Worm (Caenorhabditis elegans) whole organism, mixed stage, embryonic: ENCODE measurements around the gene ascc-1.
A peak's percentile ranks its signal among the peaks of the same experiment; 100 is the strongest.

ENCODE experiments used
- M03D4.4 ChIP-seq: sonication (generic microtip); optimal IDR thresholded peaks from 2 replicates; lab custom pipeline; 2017; ENCODE audit warnings: mild to moderate bottlenecking, missing genetic modification characterization, missing compliant biosample characterization
- bed-3 ChIP-seq: fragments of 200-800 bp; sonication (Bioruptor generic); optimal IDR thresholded peaks from 3 replicates; lab custom pipeline; 2018; ENCODE audit warnings: mild to moderate bottlenecking, missing genetic modification characterization, moderate library complexity, missing compliant biosample characterization
- blmp-1 ChIP-seq: fragments of 150-350 bp; optimal IDR thresholded peaks from 2 replicates; lab custom pipeline; 2014; ENCODE audit warnings: missing biosample characterization, missing genetic modification characterization
- ceh-39 ChIP-seq: fragments of 150-350 bp; optimal IDR thresholded peaks from 2 replicates; lab custom pipeline; 2014; ENCODE audit warnings: missing biosample characterization, missing genetic modification characterization
- ceh-43 ChIP-seq: fragments of 200-800 bp; sonication (Bioruptor generic); optimal IDR thresholded peaks from 2 replicates; lab custom pipeline; 2018; ENCODE audit warnings: mild to moderate bottlenecking, missing genetic modification characterization, moderate library complexity, missing compliant biosample characterization
- ceh-83 ChIP-seq: fragments of 200-800 bp; sonication (Bioruptor generic); optimal IDR thresholded peaks from 2 replicates; lab custom pipeline; 2018; ENCODE audit warnings: mild to moderate bottlenecking, missing genetic modification characterization, missing compliant biosample characterization
- ces-1 ChIP-seq: fragments of 150-350 bp; optimal IDR thresholded peaks from 2 replicates; lab custom pipeline; 2014; ENCODE audit warnings: missing biosample characterization, missing genetic modification reagents, missing genetic modification characterization
- cnd-1 ChIP-seq: fragments of 200-800 bp; sonication (Bioruptor generic); optimal IDR thresholded peaks from 2 replicates; lab custom pipeline; 2018; ENCODE audit warnings: mild to moderate bottlenecking, missing genetic modification characterization, missing compliant biosample characterization
- drap-1 ChIP-seq: fragments of 200-800 bp; sonication (Bioruptor generic); optimal IDR thresholded peaks from 3 replicates; lab custom pipeline; 2018; ENCODE audit warnings: mild to moderate bottlenecking, missing genetic modification characterization, missing compliant biosample characterization
- elt-1 ChIP-seq: sonication (generic microtip); optimal IDR thresholded peaks from 2 replicates; lab custom pipeline; 2017; ENCODE audit warnings: missing genetic modification characterization, mild to moderate bottlenecking, missing compliant biosample characterization, antibody characterized with exemption, moderate library complexity, borderline replicate concordance; ENCODE audit not compliant: insufficient read depth
- elt-3 ChIP-seq: fragments of 150-350 bp; optimal IDR thresholded peaks from 2 replicates; lab custom pipeline; 2014; ENCODE audit warnings: missing biosample characterization, missing genetic modification characterization
- flh-1 ChIP-seq: fragments of 200-800 bp; sonication (Bioruptor generic); optimal IDR thresholded peaks from 2 replicates; lab custom pipeline; 2018; ENCODE audit warnings: mild to moderate bottlenecking, missing genetic modification characterization, moderate library complexity, missing compliant biosample characterization
- ham-2 ChIP-seq: fragments of 200-800 bp; sonication (Bioruptor generic); optimal IDR thresholded peaks from 2 replicates; lab custom pipeline; 2018; ENCODE audit warnings: mild to moderate bottlenecking, missing genetic modification characterization, missing compliant biosample characterization
- hlh-1 ChIP-seq: fragments of 150-350 bp; optimal IDR thresholded peaks from 2 replicates; lab custom pipeline; 2014; ENCODE audit warnings: missing biosample characterization, missing genetic modification reagents, missing genetic modification characterization
- lin-13 ChIP-seq: fragments of 150-350 bp; optimal IDR thresholded peaks from 2 replicates; lab custom pipeline; 2014; ENCODE audit warnings: missing biosample characterization, missing genetic modification characterization
- lsy-2 ChIP-seq: fragments of 150-350 bp; optimal IDR thresholded peaks from 2 replicates; lab custom pipeline; 2014; ENCODE audit warnings: missing biosample characterization, missing genetic modification characterization
- mab-5 ChIP-seq: fragments of 150-350 bp; optimal IDR thresholded peaks from 2 replicates; lab custom pipeline; 2014; ENCODE audit warnings: missing biosample characterization, missing genetic modification characterization
- mep-1 ChIP-seq: fragments of 150-350 bp; optimal IDR thresholded peaks from 2 replicates; lab custom pipeline; 2017; ENCODE audit warnings: missing biosample characterization, missing genetic modification reagents, missing genetic modification characterization, inconsistent platforms
- mls-2 ChIP-seq: sonication (generic microtip); optimal IDR thresholded peaks from 2 replicates; lab custom pipeline; 2016; ENCODE audit warnings: mild to moderate bottlenecking, missing genetic modification characterization, moderate library complexity, missing compliant biosample characterization
- nhr-12 ChIP-seq: fragments of 150-350 bp; optimal IDR thresholded peaks from 2 replicates; lab custom pipeline; 2014; ENCODE audit warnings: missing biosample characterization, missing genetic modification characterization
- nhr-2 ChIP-seq: fragments of 150-350 bp; optimal IDR thresholded peaks from 2 replicates; lab custom pipeline; 2014; ENCODE audit warnings: missing biosample characterization, missing genetic modification characterization
- nhr-237 ChIP-seq: fragments of 150-350 bp; optimal IDR thresholded peaks from 2 replicates; lab custom pipeline; 2014; ENCODE audit warnings: missing biosample characterization, missing genetic modification characterization
- nhr-76 ChIP-seq: sonication (generic microtip); optimal IDR thresholded peaks from 2 replicates; lab custom pipeline; 2017; ENCODE audit warnings: missing biosample characterization, missing genetic modification characterization
- pha-4 ChIP-seq: fragments of 150-350 bp; optimal IDR thresholded peaks from 2 replicates; lab custom pipeline; 2018; ENCODE audit warnings: missing biosample characterization, missing genetic modification reagents, missing genetic modification characterization
- snpc-4 ChIP-seq: fragments of 150-350 bp; optimal IDR thresholded peaks from 2 replicates; lab custom pipeline; 2014; ENCODE audit warnings: missing biosample characterization, missing genetic modification characterization
- sptf-1 ChIP-seq: sonication (generic microtip); optimal IDR thresholded peaks from 2 replicates; lab custom pipeline; 2017; ENCODE audit warnings: mild to moderate bottlenecking, missing genetic modification characterization, moderate library complexity, missing compliant biosample characterization
- tbx-8 ChIP-seq: fragments of 200-800 bp; sonication (Bioruptor generic); optimal IDR thresholded peaks from 2 replicates; lab custom pipeline; 2018; ENCODE audit warnings: mild to moderate bottlenecking, missing genetic modification characterization, moderate library complexity, missing compliant biosample characterization
- unc-120 ChIP-seq: sonication (generic microtip); optimal IDR thresholded peaks from 2 replicates; lab custom pipeline; 2017; ENCODE audit warnings: missing genetic modification characterization, missing compliant biosample characterization; ENCODE audit not compliant: poor library complexity, severe bottlenecking
- unc-39 ChIP-seq: fragments of 150-350 bp; optimal IDR thresholded peaks from 2 replicates; lab custom pipeline; 2014; ENCODE audit warnings: missing biosample characterization, missing genetic modification characterization
- unc-62 ChIP-seq: fragments of 150-350 bp; optimal IDR thresholded peaks from 2 replicates; lab custom pipeline; 2014; ENCODE audit warnings: missing biosample characterization, missing genetic modification reagents, missing genetic modification characterization
- zip-8 ChIP-seq: fragments of 150-350 bp; optimal IDR thresholded peaks from 2 replicates; lab custom pipeline; 2014; ENCODE audit warnings: missing biosample characterization, missing genetic modification characterization
- ztf-11 ChIP-seq: fragments of 150-350 bp; optimal IDR thresholded peaks from 2 replicates; lab custom pipeline; 2014; ENCODE audit warnings: missing biosample characterization, missing genetic modification characterization

The ascc-1 gene

ce11 chrII:57370-57769 is at the start of gene ascc-1:
Gene ascc-1 (plus strand): TSS chrII:57670.
- no peak for TF ChIP-seq ham-2 (GFP tag; lab: Kevin White, UChicago)
- TF ChIP-seq nhr-12 (tag; lab: Kevin White, UChicago): no peak
- TF ChIP-seq drap-1: no peak
- TF ChIP-seq ceh-83 (GFP tag; lab: Kevin White, UChicago): no peak
- TF ChIP-seq lin-13: no peak
- TF ChIP-seq flh-1 (GFP tag; lab: Kevin White, UChicago): no peak
- no peak for TF ChIP-seq blmp-1
- no peak for TF ChIP-seq mep-1 (tag; lab: Kevin White, UChicago)
- TF ChIP-seq zip-8: no peak
- TF ChIP-seq nhr-2: no peak

ce11 chrII:8212-8611 is 49.3 kb upstream of the ascc-1 start:
- TF ChIP-seq lin-13 (no peak), unc-120 (tag; lab: Kevin White, UChicago) (no peak), unc-39 (no peak), lsy-2 (tag; lab: Kevin White, UChicago) (no peak), ces-1 (no peak), nhr-237 (tag; lab: Kevin White, UChicago) (no peak), M03D4.4 (tag; lab: Kevin White, UChicago) (no peak), mab-5 (tag; lab: Kevin White, UChicago) (no peak), mls-2 (no peak), pha-4 (tag; lab: Kevin White, UChicago) (no peak)

ce11 chrII:11783-12182 is 45.7 kb upstream of the ascc-1 start, which contains the start of gene best-4:
Gene best-4 (minus strand): TSS chrII:11883.
- no peak for TF ChIP-seq flh-1 (GFP tag; lab: Kevin White, UChicago)
- TF ChIP-seq ces-1: no peak
- no peak for TF ChIP-seq ceh-39 (tag; lab: Kevin White, UChicago)
- no peak for TF ChIP-seq nhr-12 (tag; lab: Kevin White, UChicago)
- no peak for TF ChIP-seq sptf-1 (tag; lab: Kevin White, UChicago)
- TF ChIP-seq hlh-1 (tag; lab: Kevin White, UChicago): no peak
- TF ChIP-seq tbx-8 (GFP tag; lab: Kevin White, UChicago): no peak

- TF ChIP-seq nhr-76 (no peak), mls-2 (no peak), unc-62 (GFP tag; lab: Kevin White, UChicago) (no peak), nhr-237 (tag; lab: Kevin White, UChicago) (no peak), lin-13 (no peak), drap-1 (no peak), tbx-8 (GFP tag; lab: Kevin White, UChicago) (no peak), bed-3 (GFP tag; lab: Kevin White, UChicago) (no peak), cnd-1 (tag; lab: Kevin White, UChicago) (no peak), ceh-39 (tag; lab: Kevin White, UChicago) (no peak)
These were observed 44.8 kb upstream of the ascc-1 start, which contains the start of gene best-3 for ce11 chrII:12685-13084. Gene best-3 (plus strand): TSS chrII:12985.

- TF ChIP-seq M03D4.4 (tag; lab: Kevin White, UChicago): peak; percentile 59
- TF ChIP-seq hlh-1 (tag; lab: Kevin White, UChicago): no peak
- no peak for TF ChIP-seq blmp-1
- TF ChIP-seq snpc-4: no peak
- TF ChIP-seq ztf-11 (tag; lab: Kevin White, UChicago): peak; percentile 52
- peak; percentile 69 for TF ChIP-seq unc-120 (tag; lab: Kevin White, UChicago)
- TF ChIP-seq ham-2 (GFP tag; lab: Kevin White, UChicago): no peak
- no peak for TF ChIP-seq unc-39
- peak; percentile 10 for TF ChIP-seq nhr-237 (tag; lab: Kevin White, UChicago)
- no peak for TF ChIP-seq mab-5 (tag; lab: Kevin White, UChicago)
- TF ChIP-seq ceh-83 (GFP tag; lab: Kevin White, UChicago): no peak
- no peak for TF ChIP-seq elt-1
- TF ChIP-seq ceh-43 (GFP tag; lab: Kevin White, UChicago): no peak
- peak; percentile 45 for TF ChIP-seq pha-4 (tag; lab: Kevin White, UChicago)
- TF ChIP-seq tbx-8 (GFP tag; lab: Kevin White, UChicago): no peak
- TF ChIP-seq zip-8: no peak
- peak; percentile 44 for TF ChIP-seq mls-2
- TF ChIP-seq unc-62 (GFP tag; lab: Kevin White, UChicago): no peak
- TF ChIP-seq sptf-1 (tag; lab: Kevin White, UChicago): peak; percentile 66
- TF ChIP-seq mep-1 (tag; lab: Kevin White, UChicago): peak; percentile 60
- TF ChIP-seq drap-1: peak; percentile 63
- TF ChIP-seq flh-1 (GFP tag; lab: Kevin White, UChicago): no peak
- no peak for TF ChIP-seq elt-3 (tag; lab: Kevin White, UChicago)
These were observed 38.7 kb upstream of the ascc-1 start for ce11 chrII:18787-19186.
